Worm (Caenorhabditis elegans) whole organism, L4 larva: ENCODE results near the gene Y54G2A.15.

Source experiments
- F26F4.8 ChIP-seq: fragments of 200-800 bp; sonication (Bioruptor generic); conservative IDR thresholded peaks from 2 replicates; pipeline ENCODE4 v1.3.6; 2022; ENCODE audit warnings: missing genetic modification characterization, missing compliant biosample characterization
- F44E2.7 ChIP-seq: fragments of 200-800 bp; sonication (Bioruptor generic); IDR thresholded peaks from 2 replicates; pipeline ENCODE4 v2.1.2; 2022; ENCODE audit warnings: missing genetic modification characterization, missing compliant biosample characterization
- T20F7.1 ChIP-seq: fragments of 200-800 bp; sonication (Bioruptor generic); optimal IDR thresholded peaks from 2 replicates; lab custom pipeline; 2018; ENCODE audit warnings: mild to moderate bottlenecking, missing genetic modification characterization, missing compliant biosample characterization
- Y105C5A.15 ChIP-seq: fragments of 200-800 bp; sonication (Bioruptor generic); IDR thresholded peaks from 2 replicates; pipeline ENCODE4 v1.3.6; 2022; ENCODE audit warnings: missing genetic modification characterization, missing compliant biosample characterization
- Y5F2A.4 ChIP-seq: fragments of 200-800 bp; sonication (Bioruptor generic); optimal IDR thresholded peaks from 2 replicates; lab custom pipeline; 2018; ENCODE audit warnings: mild to moderate bottlenecking, missing genetic modification characterization, missing compliant biosample characterization
- ZK337.2 ChIP-seq: fragments of 200-800 bp; sonication (Bioruptor generic); IDR thresholded peaks from 2 replicates; pipeline ENCODE4 v1.3.6; 2022; ENCODE audit warnings: missing genetic modification reagents, missing genetic modification characterization, missing compliant biosample characterization
- aha-1 ChIP-seq: fragments of 150-350 bp; peaks from one replicate; lab custom pipeline; 2014; ENCODE audit warnings: missing biosample characterization, missing genetic modification characterization
- aly-2 ChIP-seq: sonication (generic microtip); optimal IDR thresholded peaks from 2 replicates; lab custom pipeline; 2018; ENCODE audit warnings: missing biosample characterization, missing genetic modification characterization
- ama-1 ChIP-seq: fragments of 150-350 bp; optimal IDR thresholded peaks from 2 replicates; lab custom pipeline; 2014; ENCODE audit warnings: inconsistent platforms, mixed read lengths
- arid-1 ChIP-seq: fragments of 200-800 bp; sonication (Bioruptor generic); conservative IDR thresholded peaks from 2 replicates; pipeline ENCODE4 v1.3.6; 2022; ENCODE audit warnings: missing genetic modification reagents, missing genetic modification characterization, missing compliant biosample characterization
- ceh-44 ChIP-seq: fragments of 200-800 bp; sonication (Bioruptor generic); IDR thresholded peaks from 2 replicates; pipeline ENCODE4 v1.3.6; 2022; ENCODE audit warnings: missing genetic modification reagents, missing genetic modification characterization, missing compliant biosample characterization
- ces-1 ChIP-seq: fragments of 150-350 bp; sonication (generic microtip); optimal IDR thresholded peaks from 4 replicates; lab custom pipeline; 2014; ENCODE audit warnings: missing biosample characterization, missing genetic modification reagents, missing genetic modification characterization
- cey-2 ChIP-seq: sonication (generic microtip); optimal IDR thresholded peaks from 3 replicates; lab custom pipeline; 2017; ENCODE audit warnings: missing genetic modification characterization, mild to moderate bottlenecking, missing compliant biosample characterization, antibody characterized with exemption, borderline replicate concordance; ENCODE audit not compliant: insufficient read depth
- daf-12 ChIP-seq: fragments of 150-350 bp; optimal IDR thresholded peaks from 2 replicates; lab custom pipeline; 2014; ENCODE audit warnings: missing biosample characterization, missing genetic modification reagents, missing genetic modification characterization
- dmd-8 ChIP-seq: fragments of 200-800 bp; sonication (Bioruptor generic); IDR thresholded peaks from 2 replicates; pipeline ENCODE4 v1.3.6; 2022; ENCODE audit warnings: missing genetic modification characterization, missing compliant biosample characterization
- dmd-9 ChIP-seq: fragments of 200-800 bp; sonication (Bioruptor generic); IDR thresholded peaks from 2 replicates; pipeline ENCODE4 v1.3.6; 2022; ENCODE audit warnings: missing genetic modification reagents, missing genetic modification characterization, missing compliant biosample characterization
- dpl-1 ChIP-seq: fragments of 150-350 bp; optimal IDR thresholded peaks from 2 replicates; lab custom pipeline; 2014; ENCODE audit warnings: missing biosample characterization, missing genetic modification reagents, missing genetic modification characterization
- egl-27 ChIP-seq: sonication (generic microtip); optimal IDR thresholded peaks from 3 replicates; lab custom pipeline; 2017; ENCODE audit warnings: missing biosample characterization, missing genetic modification reagents, missing genetic modification characterization
- fkh-10 ChIP-seq: fragments of 150-350 bp; optimal IDR thresholded peaks from 2 replicates; lab custom pipeline; 2014; ENCODE audit warnings: missing biosample characterization, missing genetic modification reagents, missing genetic modification characterization
- fos-1 ChIP-seq: fragments of 150-350 bp; optimal IDR thresholded peaks from 2 replicates; lab custom pipeline; 2014; ENCODE audit warnings: missing biosample characterization, missing genetic modification characterization
- hif-1 ChIP-seq, 2 experiments: sonication (generic microtip); optimal IDR thresholded peaks; 2 replicates each; lab custom pipeline; 2016 to 2017; ENCODE audit warnings: missing compliant biosample characterization in 2 of 2, missing genetic modification characterization in 2 of 2, missing genetic modification reagents in 2 of 2, missing genotype in 2 of 2, mild to moderate bottlenecking in 1 of 2
- hlh-30 ChIP-seq: sonication (generic microtip); optimal IDR thresholded peaks from 2 replicates; lab custom pipeline; 2017; ENCODE audit warnings: antibody characterized with exemption, mild to moderate bottlenecking, missing genetic modification characterization, missing compliant biosample characterization; ENCODE audit not compliant: insufficient read depth
- lim-7 ChIP-seq: fragments of 200-800 bp; sonication (Bioruptor generic); IDR thresholded peaks from 2 replicates; pipeline ENCODE4 v1.3.6; 2022; ENCODE audit warnings: missing genetic modification characterization, missing compliant biosample characterization
- lin-15B ChIP-seq: fragments of 150-350 bp; sonication (generic microtip); optimal IDR thresholded peaks from 3 replicates; lab custom pipeline; 2014; ENCODE audit warnings: missing biosample characterization, missing genetic modification characterization
- lin-29 ChIP-seq: fragments of 200-800 bp; sonication (Bioruptor generic); IDR thresholded peaks from 2 replicates; pipeline ENCODE4 v1.3.6; 2022; ENCODE audit warnings: missing genetic modification reagents, missing genetic modification characterization, missing compliant biosample characterization
- lin-38 ChIP-seq: fragments of 200-800 bp; sonication (Bioruptor generic); IDR thresholded peaks from 2 replicates; pipeline ENCODE4 v1.3.6; 2022; ENCODE audit warnings: missing genetic modification reagents, missing genetic modification characterization, missing compliant biosample characterization
- mdt-29 ChIP-seq: fragments of 200-800 bp; sonication (Bioruptor generic); IDR thresholded peaks from 2 replicates; pipeline ENCODE4 v1.3.6; 2022; ENCODE audit warnings: missing genetic modification reagents, missing genetic modification characterization, missing compliant biosample characterization
- mes-2 ChIP-seq: sonication (generic microtip); optimal IDR thresholded peaks from 2 replicates; lab custom pipeline; 2016; ENCODE audit warnings: missing genotype, mild to moderate bottlenecking, missing genetic modification characterization, missing compliant biosample characterization; ENCODE audit not compliant: poor library complexity, severe bottlenecking
- mxl-3 ChIP-seq: fragments of 200-800 bp; sonication (Bioruptor generic); optimal IDR thresholded peaks from 2 replicates; lab custom pipeline; 2018; ENCODE audit warnings: mild to moderate bottlenecking, missing genetic modification characterization, missing compliant biosample characterization
- nhr-237 ChIP-seq: sonication (generic microtip); optimal IDR thresholded peaks from 2 replicates; lab custom pipeline; 2017; ENCODE audit warnings: missing biosample characterization, missing genetic modification characterization
- nhr-41 ChIP-seq: fragments of 200-800 bp; sonication (Bioruptor generic); IDR thresholded peaks from 2 replicates; pipeline ENCODE4 v1.3.6; 2022; ENCODE audit warnings: missing genetic modification reagents, missing genetic modification characterization, missing compliant biosample characterization
- nhr-42 ChIP-seq: fragments of 200-800 bp; sonication (Bioruptor generic); IDR thresholded peaks from 2 replicates; pipeline ENCODE4 v1.3.6; 2022; ENCODE audit warnings: missing genetic modification characterization, missing compliant biosample characterization
- nhr-76 ChIP-seq: fragments of 150-350 bp; optimal IDR thresholded peaks from 2 replicates; lab custom pipeline; 2014; ENCODE audit warnings: missing biosample characterization, missing genetic modification characterization
- nhr-77 ChIP-seq: fragments of 150-350 bp; optimal IDR thresholded peaks from 2 replicates; lab custom pipeline; 2014; ENCODE audit warnings: missing biosample characterization, missing genetic modification characterization
- pha-4 ChIP-seq, 2 experiments: fragments of 150-350 bp in 1 of 2; fragments of 200-800 bp in 1 of 2; sonication (Bioruptor generic) in 1 of 2; IDR thresholded peaks in 1 of 2; optimal IDR thresholded peaks in 1 of 2; 2 replicates each; pipeline versions ENCODE4 v1.3.6 to Lab custom; 2014 to 2022; ENCODE audit warnings: missing genetic modification characterization in 2 of 2, missing genetic modification reagents in 2 of 2, missing biosample characterization in 1 of 2, missing compliant biosample characterization in 1 of 2
- php-3 ChIP-seq: fragments of 200-800 bp; sonication (Bioruptor generic); IDR thresholded peaks from 2 replicates; pipeline ENCODE4 v1.3.6; 2022; ENCODE audit warnings: missing genetic modification reagents, missing genetic modification characterization, missing compliant biosample characterization
- pqm-1 ChIP-seq: sonication (generic microtip); optimal IDR thresholded peaks from 2 replicates; lab custom pipeline; 2017; ENCODE audit warnings: missing biosample characterization, missing genetic modification characterization
- saeg-2 ChIP-seq: fragments of 200-800 bp; sonication (Bioruptor generic); IDR thresholded peaks from 2 replicates; pipeline ENCODE4 v1.3.6; 2022; ENCODE audit warnings: missing genetic modification reagents, missing genetic modification characterization, missing compliant biosample characterization
- sdz-12 ChIP-seq: fragments of 200-800 bp; sonication (Bioruptor generic); optimal IDR thresholded peaks from 2 replicates; lab custom pipeline; 2018; ENCODE audit warnings: mild to moderate bottlenecking, missing genetic modification characterization, missing compliant biosample characterization
- set-16 ChIP-seq: fragments of 200-800 bp; sonication (Bioruptor generic); IDR thresholded peaks from 2 replicates; pipeline ENCODE4 v1.3.6; 2022; ENCODE audit warnings: missing genetic modification reagents, missing genetic modification characterization, missing compliant biosample characterization
- spr-3 ChIP-seq: fragments of 200-800 bp; sonication (Bioruptor generic); optimal IDR thresholded peaks from 2 replicates; lab custom pipeline; 2018; ENCODE audit warnings: mild to moderate bottlenecking, missing genetic modification characterization, missing compliant biosample characterization
- tag-97 ChIP-seq: fragments of 200-800 bp; sonication (Bioruptor generic); IDR thresholded peaks from 2 replicates; pipeline ENCODE4 v1.3.6; 2022; ENCODE audit warnings: missing genetic modification characterization, missing compliant biosample characterization
- tra-1 ChIP-seq: fragments of 200-800 bp; sonication (Bioruptor generic); IDR thresholded peaks from 2 replicates; pipeline ENCODE4 v1.3.6; 2022; ENCODE audit warnings: missing genetic modification reagents, missing genetic modification characterization, missing compliant biosample characterization
- unc-39 ChIP-seq: sonication (generic microtip); optimal IDR thresholded peaks from 2 replicates; lab custom pipeline; 2017; ENCODE audit warnings: missing biosample characterization, missing genetic modification characterization
- vab-7 ChIP-seq: fragments of 200-800 bp; sonication (Bioruptor generic); IDR thresholded peaks from 2 replicates; pipeline ENCODE4 v1.3.6; 2022; ENCODE audit warnings: missing genetic modification reagents, missing genetic modification characterization, missing compliant biosample characterization
- zag-1 ChIP-seq: fragments of 150-350 bp; optimal IDR thresholded peaks from 2 replicates; lab custom pipeline; 2014; ENCODE audit warnings: missing biosample characterization, missing genetic modification characterization
- zfp-3 ChIP-seq: fragments of 200-800 bp; sonication (Bioruptor generic); conservative IDR thresholded peaks from 2 replicates; pipeline ENCODE4 v1.3.6; 2022; ENCODE audit warnings: missing genetic modification reagents, missing genetic modification characterization, missing compliant biosample characterization
- zip-2 ChIP-seq: fragments of 150-350 bp; optimal IDR thresholded peaks from 2 replicates; lab custom pipeline; 2014; ENCODE audit warnings: missing biosample characterization, missing genetic modification characterization

Y54G2A.15 gene

ce11 chrIV:2809208-2809607 is 34.6 kb downstream of the Y54G2A.15 start, which contains the start of gene Y54G2A.76:
Gene Y54G2A.76, plus strand, starts transcription at chrIV:2809410.
- no peak for TF ChIP-seq spr-3 (GFP tag; lab: Kevin White, UChicago)
- no peak for TF ChIP-seq dpl-1 (GFP tag; lab: Kevin White, UChicago)
- no peak for TF ChIP-seq nhr-76 (tag; lab: Kevin White, UChicago)
- no peak for TF ChIP-seq nhr-41 (GFP tag; lab: Robert Waterston, UW)
- TF ChIP-seq nhr-77 (tag; lab: Kevin White, UChicago), result no peak
- TF ChIP-seq egl-27 (tag; lab: Kevin White, UChicago), result no peak
- no peak for TF ChIP-seq tag-97 (GFP tag; lab: Robert Waterston, UW)
- no peak for TF ChIP-seq ZK337.2 (GFP tag; lab: Robert Waterston, UW)
- no peak for TF ChIP-seq ama-1
- TF ChIP-seq F44E2.7 (GFP tag; lab: Robert Waterston, UW), result no peak
- no peak for TF ChIP-seq cey-2 (tag; lab: Kevin White, UChicago)
- no peak for TF ChIP-seq zag-1 (tag; lab: Kevin White, UChicago)
- no peak for TF ChIP-seq fkh-10
- TF ChIP-seq pqm-1 (tag; lab: Kevin White, UChicago), result no peak
- no peak for TF ChIP-seq ces-1
- TF ChIP-seq saeg-2, result no peak
- TF ChIP-seq lin-15B (tag; lab: Kevin White, UChicago), result no peak
- no peak for TF ChIP-seq zfp-3 (GFP tag; lab: Robert Waterston, UW)
- no peak for TF ChIP-seq aha-1 (tag; lab: Kevin White, UChicago)
- TF ChIP-seq mdt-29, result no peak

- TF ChIP-seq T20F7.1 (GFP tag; lab: Kevin White, UChicago) (no peak), set-16 (peak; percentile 41), nhr-42 (GFP tag; lab: Robert Waterston, UW) (no peak), unc-39 (no peak), fos-1 (tag; lab: Kevin White, UChicago) (no peak), sdz-12 (GFP tag; lab: Kevin White, UChicago) (no peak), php-3 (GFP tag; lab: Robert Waterston, UW) (0 out of 2 replicates have a peak, but pooled peaks have one; percentile 25), F26F4.8 (0 out of 2 replicates have a peak, but pooled peaks have one; percentile 55), lin-29 (GFP tag; lab: Robert Waterston, UW) (0 out of 2 replicates have a peak, but pooled peaks have one; percentile 19), tag-97 (GFP tag; lab: Robert Waterston, UW) (no peak), hif-1 (tag; optimal IDR thresholded peaks at IDR 0.05; lab: Kevin White, UChicago) (no peak), saeg-2 (no peak), hlh-30 (tag; lab: Kevin White, UChicago) (peak; percentile 46), Y5F2A.4 (GFP tag; lab: Kevin White, UChicago) (no peak), zfp-3 (GFP tag; lab: Robert Waterston, UW) (no peak), dmd-8 (0 out of 2 replicates have a peak, but pooled peaks have one; percentile 53), arid-1 (GFP tag; lab: Robert Waterston, UW) (0 out of 2 replicates have a peak, but pooled peaks have one; percentile 46), nhr-237 (tag; lab: Kevin White, UChicago) (no peak), pha-4 (GFP tag; IDR thresholded peaks at IDR 0.05; lab: Robert Waterston, UW) (0 out of 2 replicates have a peak, but pooled peaks have one; percentile 18), pha-4 (tag; optimal IDR thresholded peaks at IDR 0.05; lab: Kevin White, UChicago) (no peak), mxl-3 (GFP tag; lab: Kevin White, UChicago) (peak; percentile 6), vab-7 (GFP tag; lab: Robert Waterston, UW) (peak; percentile 67; the same call in 1 of the 2 replicates), mes-2 (tag; lab: Kevin White, UChicago) (peak; percentile 43), lim-7 (GFP tag; lab: Robert Waterston, UW) (peak; percentile 75), zip-2 (no peak), ceh-44 (no peak), aly-2 (no peak), Y105C5A.15 (GFP tag; lab: Robert Waterston, UW) (0 out of 2 replicates have a peak, but pooled peaks have one; percentile 42), daf-12 (tag; lab: Kevin White, UChicago) (no peak), dmd-9 (0 out of 2 replicates have a peak, but pooled peaks have one; percentile 48), tra-1 (GFP tag; lab: Robert Waterston, UW) (peak; percentile 67; the same call in 1 of the 2 replicates), F44E2.7 (GFP tag; lab: Robert Waterston, UW) (0 out of 2 replicates have a peak, but pooled peaks have one; percentile 67), lin-38 (GFP tag; lab: Robert Waterston, UW) (peak; percentile 58)
Observed at ce11 chrIV:2808154-2808553, 35.6 kb downstream of the Y54G2A.15 start.
